Fruit fly (Drosophila melanogaster) whole organism, pupa: ENCODE measurements around the gene CG7483.
A peak's percentile ranks its signal among the peaks of the same experiment; 100 is the strongest.

Experiments
- CG10348 ChIP-seq: fragments of 200-800 bp; sonication (Bioruptor generic); IDR thresholded peaks from 2 replicates; pipeline ENCODE4 v1.3.6; 2022; ENCODE audit warnings: missing biosample characterization, missing genetic modification characterization
- CG12605 ChIP-seq: fragments of 200-800 bp; sonication (Bioruptor generic); IDR thresholded peaks from 2 replicates; pipeline ENCODE4 v1.3.6; 2022; ENCODE audit warnings: missing biosample characterization, missing genetic modification characterization
- CG13204 ChIP-seq: fragments of 200-800 bp; sonication (Bioruptor generic); optimal IDR thresholded peaks from 2 replicates; lab custom pipeline; 2018; ENCODE audit warnings: missing biosample characterization, mild to moderate bottlenecking, missing genetic modification characterization, moderate library complexity
- CG14655 ChIP-seq: fragments of 200-800 bp; sonication (Bioruptor generic); optimal IDR thresholded peaks from 3 replicates; lab custom pipeline; 2017; ENCODE audit warnings: mild to moderate bottlenecking, missing biosample characterization, missing genetic modification reagents, missing genetic modification characterization
- CG15710 ChIP-seq: fragments of 200-800 bp; sonication (Bioruptor generic); optimal IDR thresholded peaks from 2 replicates; lab custom pipeline; 2018; ENCODE audit warnings: missing biosample characterization, mild to moderate bottlenecking, missing genetic modification characterization, moderate library complexity
- CG17806 ChIP-seq: fragments of 200-800 bp; sonication (Bioruptor generic); optimal IDR thresholded peaks from 2 replicates; lab custom pipeline; 2018; ENCODE audit warnings: missing biosample characterization, mild to moderate bottlenecking, missing genetic modification characterization, moderate library complexity
- CG32121 ChIP-seq: fragments of 200-800 bp; sonication (Bioruptor generic); IDR thresholded peaks from 2 replicates; pipeline ENCODE4 v1.3.6; 2022; ENCODE audit warnings: missing biosample characterization, missing genetic modification characterization
- CG34367 ChIP-seq: fragments of 200-800 bp; sonication (Bioruptor generic); optimal IDR thresholded peaks from 2 replicates; lab custom pipeline; 2018; ENCODE audit warnings: missing biosample characterization, mild to moderate bottlenecking, missing genetic modification characterization
- CG4496 ChIP-seq: fragments of 200-800 bp; sonication (Bioruptor generic); IDR thresholded peaks from 3 replicates; pipeline ENCODE4 v1.3.6; 2022; ENCODE audit warnings: missing biosample characterization, missing genetic modification characterization
- CG8159 ChIP-seq: fragments of 200-800 bp; sonication (Bioruptor generic); optimal IDR thresholded peaks from 3 replicates; lab custom pipeline; 2018; ENCODE audit warnings: missing biosample characterization, mild to moderate bottlenecking, missing genetic modification characterization, moderate library complexity
- CG8301 ChIP-seq: fragments of 200-800 bp; sonication (Bioruptor generic); optimal IDR thresholded peaks from 2 replicates; lab custom pipeline; 2018; ENCODE audit warnings: missing biosample characterization, mild to moderate bottlenecking, missing genetic modification characterization
- CG9948 ChIP-seq: fragments of 200-800 bp; sonication (Bioruptor generic); optimal IDR thresholded peaks from 2 replicates; lab custom pipeline; 2018; ENCODE audit warnings: missing biosample characterization, mild to moderate bottlenecking, missing genetic modification characterization, moderate library complexity
- D1 ChIP-seq: fragments of 200-800 bp; sonication (Bioruptor generic); optimal IDR thresholded peaks from 2 replicates; lab custom pipeline; 2018; ENCODE audit warnings: missing biosample characterization, mild to moderate bottlenecking, missing genetic modification characterization, moderate library complexity
- EcR ChIP-seq: fragments of 200-800 bp; sonication (Bioruptor generic); optimal IDR thresholded peaks from 3 replicates; lab custom pipeline; 2019; ENCODE audit warnings: missing biosample characterization, missing genetic modification characterization, mild to moderate bottlenecking, moderate library complexity, missing genetic modification reagents
- Ets98B ChIP-seq: fragments of 200-800 bp; sonication (Bioruptor generic); IDR thresholded peaks from 2 replicates; pipeline ENCODE4 v1.3.6; 2022; ENCODE audit warnings: missing biosample characterization, missing genetic modification characterization
- Pif1A ChIP-seq: fragments of 200-800 bp; sonication (Bioruptor generic); optimal IDR thresholded peaks from 3 replicates; lab custom pipeline; 2016; ENCODE audit warnings: missing biosample characterization, missing genetic modification characterization
- Pif1B ChIP-seq: fragments of 200-800 bp; sonication (Bioruptor generic); optimal IDR thresholded peaks from 3 replicates; lab custom pipeline; 2016; ENCODE audit warnings: missing biosample characterization, missing genetic modification characterization
- Snoo ChIP-seq: fragments of 200-800 bp; sonication (Bioruptor generic); optimal IDR thresholded peaks from 3 replicates; lab custom pipeline; 2017; ENCODE audit warnings: missing biosample characterization, mild to moderate bottlenecking, missing genetic modification characterization, inconsistent platforms
- fd96Ca ChIP-seq: fragments of 200-800 bp; sonication (Bioruptor generic); IDR thresholded peaks from 3 replicates; pipeline ENCODE4 v1.3.6; 2022; ENCODE audit warnings: missing biosample characterization, missing genetic modification characterization
- gl ChIP-seq: fragments of 200-800 bp; sonication (Bioruptor generic); optimal IDR thresholded peaks from 2 replicates; lab custom pipeline; 2018; ENCODE audit warnings: missing biosample characterization, mild to moderate bottlenecking, missing genetic modification characterization
- rn ChIP-seq: fragments of 200-800 bp; sonication (Bioruptor generic); IDR thresholded peaks from 2 replicates; pipeline ENCODE4 v1.3.6; 2022; ENCODE audit warnings: missing biosample characterization, missing genetic modification characterization

The CG7483 gene

dm6 chr3R:8352961-8353728 lies 40.1 kb downstream of the CG7483 start:
- TF ChIP-seq CG34367: no peak
- no peak for TF ChIP-seq Snoo (tag; lab: Kevin White, UChicago)
- TF ChIP-seq Pif1A (GFP tag; lab: Kevin White, UChicago): no peak
- no peak for TF ChIP-seq CG10348 (GFP tag; lab: Robert Waterston, UW)
- no peak for TF ChIP-seq CG15710
- no peak for TF ChIP-seq CG9948 (tag; lab: Kevin White, UChicago)
- TF ChIP-seq EcR (GFP tag; lab: Kevin White, UChicago): no peak
- no peak for TF ChIP-seq CG13204 (GFP tag; lab: Kevin White, UChicago)
- TF ChIP-seq CG4496: no peak
- no peak for TF ChIP-seq Ets98B (GFP tag; lab: Robert Waterston, UW)
- no peak; the same call in 1 of the 2 replicates for TF ChIP-seq CG12605 (GFP tag; lab: Robert Waterston, UW)
- TF ChIP-seq CG32121: no peak; the same call in 1 of the 2 replicates
- no peak for TF ChIP-seq fd96Ca (GFP tag; lab: Robert Waterston, UW)
- no peak for TF ChIP-seq CG8301
- no peak for TF ChIP-seq D1
- TF ChIP-seq CG14655 (GFP tag; lab: Kevin White, UChicago): no peak

DNA sequence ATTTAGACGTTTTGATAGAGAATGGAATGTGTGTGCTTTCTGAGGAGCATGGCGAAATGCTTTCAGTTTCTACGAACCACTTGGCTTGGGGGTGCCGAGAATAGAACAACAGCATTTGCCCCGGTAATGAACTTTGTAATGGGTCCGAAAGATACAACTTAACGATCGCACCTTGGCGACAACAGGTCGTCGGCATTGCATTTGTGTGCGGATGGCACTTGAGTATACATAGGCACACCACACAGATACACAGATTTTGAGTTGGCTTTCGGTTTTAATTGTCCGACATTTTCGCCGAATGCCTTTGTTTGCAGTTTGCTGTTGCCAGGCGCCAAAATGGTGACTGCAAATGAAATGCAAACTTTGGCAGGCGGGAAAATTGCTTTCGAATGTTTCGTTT lies 41.0 kb downstream of the CG7483 start:
- TF ChIP-seq CG8301 (no peak), CG10348 (GFP tag; lab: Robert Waterston, UW) (no peak), CG34367 (no peak), CG17806 (tag; lab: Kevin White, UChicago) (no peak), Snoo (tag; lab: Kevin White, UChicago) (no peak), CG14655 (GFP tag; lab: Kevin White, UChicago) (no peak), fd96Ca (GFP tag; lab: Robert Waterston, UW) (no peak), CG4496 (no peak)

dm6 chr3R:8354458-8354857 lies 41.5 kb downstream of the CG7483 start:
- TF ChIP-seq CG12605 (GFP tag; lab: Robert Waterston, UW): peak; percentile 82
- no peak for TF ChIP-seq CG14655 (GFP tag; lab: Kevin White, UChicago)
- no peak for TF ChIP-seq CG8301
- TF ChIP-seq Snoo (tag; lab: Kevin White, UChicago): peak; percentile 51
- TF ChIP-seq CG4496: peak; percentile 72; the same call in 2 of the 3 replicates
- peak; percentile 66 for TF ChIP-seq Ets98B (GFP tag; lab: Robert Waterston, UW)
- TF ChIP-seq Pif1B (GFP tag; lab: Kevin White, UChicago): no peak
- peak; percentile 3 for TF ChIP-seq CG17806 (tag; lab: Kevin White, UChicago)
- TF ChIP-seq Pif1A (GFP tag; lab: Kevin White, UChicago): peak; percentile 9
- TF ChIP-seq D1: no peak
- TF ChIP-seq rn (GFP tag; lab: Robert Waterston, UW): no peak
- no peak for TF ChIP-seq CG8159 (tag; lab: Kevin White, UChicago)
- TF ChIP-seq gl (tag; lab: Kevin White, UChicago): no peak
- TF ChIP-seq CG9948 (tag; lab: Kevin White, UChicago): no peak
- TF ChIP-seq EcR (GFP tag; lab: Kevin White, UChicago): no peak
- TF ChIP-seq CG10348 (GFP tag; lab: Robert Waterston, UW): no peak
- TF ChIP-seq CG15710: no peak
- TF ChIP-seq CG13204 (GFP tag; lab: Kevin White, UChicago): no peak
- TF ChIP-seq CG32121: peak; percentile 74

DNA sequence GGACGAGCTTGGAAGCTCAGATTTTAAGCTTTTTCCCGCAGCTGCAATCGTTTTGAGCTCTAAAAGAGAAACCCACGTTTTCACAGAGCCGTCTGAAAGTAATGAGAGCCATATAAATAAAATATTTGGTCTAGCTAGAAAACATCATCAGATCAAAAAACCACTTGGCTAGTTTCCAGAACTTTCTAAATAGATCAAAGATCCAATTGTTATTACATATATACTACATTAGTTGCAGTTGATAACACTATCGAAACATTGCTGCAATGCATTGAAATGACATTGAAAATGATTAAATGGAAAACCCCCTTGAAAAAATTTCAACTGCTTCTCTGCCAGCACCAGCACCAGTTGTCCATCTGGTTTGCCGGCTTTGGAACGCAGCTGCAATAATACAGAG lies 42.0 kb downstream of the CG7483 start:
- peak; percentile 64 for TF ChIP-seq CG9948 (tag; lab: Kevin White, UChicago)
- TF ChIP-seq CG17806 (tag; lab: Kevin White, UChicago): peak; percentile 81
- TF ChIP-seq Pif1A (GFP tag; lab: Kevin White, UChicago): peak; percentile 89
- TF ChIP-seq Snoo (tag; lab: Kevin White, UChicago): peak; percentile 50
- peak; percentile 93 for TF ChIP-seq CG10348 (GFP tag; lab: Robert Waterston, UW)
- TF ChIP-seq fd96Ca (GFP tag; lab: Robert Waterston, UW): peak; percentile 91
- TF ChIP-seq CG34367: peak; percentile 68
- peak; percentile 90 for TF ChIP-seq Ets98B (GFP tag; lab: Robert Waterston, UW)
- no peak for TF ChIP-seq EcR (GFP tag; lab: Kevin White, UChicago)
- peak; percentile 58 for TF ChIP-seq CG14655 (GFP tag; lab: Kevin White, UChicago)
- TF ChIP-seq gl (tag; lab: Kevin White, UChicago): peak; percentile 41
- TF ChIP-seq D1: no peak
- peak; percentile 85 for TF ChIP-seq CG8159 (tag; lab: Kevin White, UChicago)
- no peak for TF ChIP-seq CG13204 (GFP tag; lab: Kevin White, UChicago)
- peak; percentile 83 for TF ChIP-seq Pif1B (GFP tag; lab: Kevin White, UChicago)
- TF ChIP-seq CG8301: peak; percentile 77
- TF ChIP-seq CG12605 (GFP tag; lab: Robert Waterston, UW): peak; percentile 85
- TF ChIP-seq CG15710: peak; percentile 86
- peak; percentile 90 for TF ChIP-seq CG4496
- TF ChIP-seq CG32121: peak; percentile 96
- peak; percentile 83 for TF ChIP-seq rn (GFP tag; lab: Robert Waterston, UW)

DNA sequence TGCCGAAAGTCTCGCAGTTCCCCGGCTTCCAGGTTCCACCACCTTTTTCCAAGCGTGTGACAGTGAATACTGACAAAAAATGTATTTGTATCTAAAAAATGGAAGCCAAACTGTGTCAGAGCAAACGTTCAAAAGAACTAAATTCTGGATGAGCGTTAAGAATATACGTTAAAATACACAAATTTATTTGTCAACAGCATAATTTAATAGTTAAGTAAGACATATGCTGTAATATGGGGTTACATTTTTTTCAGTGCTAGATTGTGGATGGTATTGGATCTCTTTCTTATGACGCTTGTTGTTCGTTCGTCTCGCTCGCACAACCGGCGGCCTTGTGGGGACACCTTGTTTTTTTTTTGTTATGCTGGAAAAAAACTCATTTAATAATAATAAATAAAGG lies 42.6 kb downstream of the CG7483 start:
- TF ChIP-seq Pif1A (GFP tag; lab: Kevin White, UChicago) (peak; percentile 95), CG34367 (peak; percentile 82), CG14655 (GFP tag; lab: Kevin White, UChicago) (no peak), Snoo (tag; lab: Kevin White, UChicago) (peak; percentile 43), Pif1B (GFP tag; lab: Kevin White, UChicago) (peak; percentile 91), Ets98B (GFP tag; lab: Robert Waterston, UW) (peak; percentile 87), CG8159 (tag; lab: Kevin White, UChicago) (peak; percentile 88), CG32121 (peak; percentile 82), rn (GFP tag; lab: Robert Waterston, UW) (peak; percentile 67), gl (tag; lab: Kevin White, UChicago) (peak; percentile 70), CG12605 (GFP tag; lab: Robert Waterston, UW) (peak; percentile 55), EcR (GFP tag; lab: Kevin White, UChicago) (peak; percentile 20), CG10348 (GFP tag; lab: Robert Waterston, UW) (peak; percentile 17; the same call in 1 of the 2 replicates), fd96Ca (GFP tag; lab: Robert Waterston, UW) (peak; percentile 81), CG4496 (peak; percentile 93), CG13204 (GFP tag; lab: Kevin White, UChicago) (peak; percentile 30), D1 (peak; percentile 70), CG8301 (peak; percentile 87), CG15710 (peak; percentile 85), CG17806 (tag; lab: Kevin White, UChicago) (peak; percentile 91), CG9948 (tag; lab: Kevin White, UChicago) (peak; percentile 89)
- TF ChIP-seq, all 21 proteins: peak for 20
